Worm (Caenorhabditis elegans) whole organism, early embryonic: Measurements from ENCODE around the gene srv-8.
A peak's percentile ranks its signal among the peaks of the same experiment; 100 is the strongest.

Source experiments
- B0310.2 ChIP-seq: sonication (generic microtip); optimal IDR thresholded peaks from 2 replicates; lab custom pipeline; 2016; ENCODE audit warnings: mild to moderate bottlenecking, missing genetic modification characterization, missing compliant biosample characterization
- F13C5.2 ChIP-seq: sonication (generic microtip); optimal IDR thresholded peaks from 2 replicates; lab custom pipeline; 2017; ENCODE audit warnings: mild to moderate bottlenecking, missing genetic modification characterization, inconsistent platforms, missing compliant biosample characterization
- aly-1 ChIP-seq: sonication (generic microtip); optimal IDR thresholded peaks from 2 replicates; lab custom pipeline; 2016; ENCODE audit warnings: missing genetic modification characterization, missing compliant biosample characterization
- ama-1 ChIP-seq: fragments of 150-350 bp; optimal IDR thresholded peaks from 2 replicates; lab custom pipeline; 2014
- ceh-13 ChIP-seq: fragments of 200-800 bp; sonication (Bioruptor generic); optimal IDR thresholded peaks from 2 replicates; lab custom pipeline; 2018; ENCODE audit warnings: mild to moderate bottlenecking, missing genetic modification characterization, missing compliant biosample characterization
- ceh-36 ChIP-seq: sonication (generic microtip); optimal IDR thresholded peaks from 2 replicates; lab custom pipeline; 2016; ENCODE audit warnings: missing genetic modification characterization, inconsistent platforms, missing compliant biosample characterization
- ets-7 ChIP-seq: sonication (generic microtip); optimal IDR thresholded peaks from 2 replicates; lab custom pipeline; 2016; ENCODE audit warnings: missing genotype, missing genetic modification characterization, missing compliant biosample characterization
- flt-1 ChIP-seq: fragments of 200-800 bp; sonication (Bioruptor generic); IDR thresholded peaks from 2 replicates; pipeline ENCODE4 v1.3.6; 2022; ENCODE audit warnings: missing genetic modification characterization, missing compliant biosample characterization
- hmbx-1 ChIP-seq: sonication (generic microtip); optimal IDR thresholded peaks from 2 replicates; lab custom pipeline; 2016; ENCODE audit warnings: mild to moderate bottlenecking, missing genetic modification characterization, missing compliant biosample characterization
- hmg-4 ChIP-seq: fragments of 200-800 bp; sonication (Bioruptor generic); optimal IDR thresholded peaks from 2 replicates; lab custom pipeline; 2018; ENCODE audit warnings: mild to moderate bottlenecking, missing genetic modification characterization, missing compliant biosample characterization
- hnd-1 ChIP-seq: sonication (generic microtip); optimal IDR thresholded peaks from 2 replicates; lab custom pipeline; 2016; ENCODE audit warnings: missing genetic modification characterization, missing compliant biosample characterization
- pes-1 ChIP-seq: fragments of 200-800 bp; sonication (Bioruptor generic); IDR thresholded peaks from 2 replicates; pipeline ENCODE4 v1.3.6; 2022; ENCODE audit warnings: missing genetic modification reagents, missing genetic modification characterization, missing compliant biosample characterization
- scrt-1 ChIP-seq: fragments of 200-800 bp; sonication (Bioruptor generic); IDR thresholded peaks from 2 replicates; pipeline ENCODE4 v1.3.6; 2022; ENCODE audit warnings: missing genetic modification characterization, missing compliant biosample characterization
- sea-1 ChIP-seq: fragments of 200-800 bp; sonication (Bioruptor generic); conservative IDR thresholded peaks from 2 replicates; pipeline ENCODE4 v1.3.6; 2022; ENCODE audit warnings: missing genetic modification characterization, missing compliant biosample characterization
- tbx-11 ChIP-seq: fragments of 200-800 bp; sonication (Bioruptor generic); IDR thresholded peaks from 2 replicates; pipeline ENCODE4 v1.3.6; 2022; ENCODE audit warnings: missing genetic modification characterization, missing compliant biosample characterization
- tbx-37 ChIP-seq: fragments of 200-800 bp; sonication (Bioruptor generic); conservative IDR thresholded peaks from 2 replicates; pipeline ENCODE4 v1.3.6; 2022; ENCODE audit warnings: missing genetic modification reagents, missing genetic modification characterization, missing compliant biosample characterization
- tra-4 ChIP-seq: sonication (generic microtip); optimal IDR thresholded peaks from 2 replicates; lab custom pipeline; 2017; ENCODE audit warnings: missing genetic modification characterization, missing compliant biosample characterization

srv-8 gene

ce11 chrV:13401669-13402068, 18.9 kb downstream of the srv-8 start:
- TF ChIP-seq sea-1 (GFP tag; lab: Robert Waterston, UW) (no peak), F13C5.2 (tag; lab: Kevin White, UChicago) (no peak), hmbx-1 (no peak), hmg-4 (no peak), tbx-37 (GFP tag; lab: Robert Waterston, UW) (no peak), tbx-11 (GFP tag; lab: Robert Waterston, UW) (no peak), ama-1 (no peak), hnd-1 (no peak), tra-4 (tag; lab: Kevin White, UChicago) (no peak), scrt-1 (GFP tag; lab: Robert Waterston, UW) (no peak), aly-1 (tag; lab: Kevin White, UChicago) (no peak), ets-7 (no peak), flt-1 (GFP tag; lab: Robert Waterston, UW) (no peak), ceh-13 (no peak), pes-1 (GFP tag; lab: Robert Waterston, UW) (no peak), ceh-36 (no peak)

- TF ChIP-seq tbx-37 (GFP tag; lab: Robert Waterston, UW) = peak; percentile 28; the same call in 1 of the 2 replicates
- TF ChIP-seq hnd-1 = no peak
- peak; percentile 30 for TF ChIP-seq ceh-36
- TF ChIP-seq B0310.2 = no peak
- peak; percentile 77 for TF ChIP-seq aly-1 (tag; lab: Kevin White, UChicago)
- TF ChIP-seq ceh-13 = no peak
- TF ChIP-seq F13C5.2 (tag; lab: Kevin White, UChicago) = peak; percentile 76
- TF ChIP-seq ets-7 = peak; percentile 9
- peak; percentile 70; the same call in 1 of the 2 replicates for TF ChIP-seq sea-1 (GFP tag; lab: Robert Waterston, UW)
- peak; percentile 59; the same call in 1 of the 2 replicates for TF ChIP-seq flt-1 (GFP tag; lab: Robert Waterston, UW)
- 0 out of 2 replicates have a peak, but pooled peaks have one; percentile 55 for TF ChIP-seq tbx-11 (GFP tag; lab: Robert Waterston, UW)
- TF ChIP-seq pes-1 (GFP tag; lab: Robert Waterston, UW) = 0 out of 2 replicates have a peak, but pooled peaks have one; percentile 46
- TF ChIP-seq scrt-1 (GFP tag; lab: Robert Waterston, UW) = 0 out of 2 replicates have a peak, but pooled peaks have one; percentile 45
- peak; percentile 95 for TF ChIP-seq hmg-4
Measured at ce11 chrV:13396426-13396825, 24.1 kb downstream of the srv-8 start.

- TF ChIP-seq hmg-4 (no peak), scrt-1 (GFP tag; lab: Robert Waterston, UW) (no peak), ceh-36 (no peak), tbx-11 (GFP tag; lab: Robert Waterston, UW) (no peak), F13C5.2 (tag; lab: Kevin White, UChicago) (no peak), B0310.2 (no peak), sea-1 (GFP tag; lab: Robert Waterston, UW) (no peak)
Measured at ce11 chrV:13394968-13395367, 25.6 kb downstream of the srv-8 start.

- TF ChIP-seq ama-1 = no peak
- peak; percentile 34 for TF ChIP-seq aly-1 (tag; lab: Kevin White, UChicago)
- TF ChIP-seq tbx-11 (GFP tag; lab: Robert Waterston, UW) = no peak
- TF ChIP-seq ceh-36 = no peak
- TF ChIP-seq B0310.2 = peak; percentile 13
- TF ChIP-seq flt-1 (GFP tag; lab: Robert Waterston, UW) = no peak
- TF ChIP-seq ets-7 = no peak
- no peak for TF ChIP-seq tbx-37 (GFP tag; lab: Robert Waterston, UW)
- TF ChIP-seq scrt-1 (GFP tag; lab: Robert Waterston, UW) = no peak
- 0 out of 2 replicates have a peak, but pooled peaks have one; percentile 17 for TF ChIP-seq sea-1 (GFP tag; lab: Robert Waterston, UW)
- peak; percentile 72 for TF ChIP-seq hmg-4
- TF ChIP-seq tra-4 (tag; lab: Kevin White, UChicago) = no peak
- TF ChIP-seq hmbx-1 = no peak
- TF ChIP-seq pes-1 (GFP tag; lab: Robert Waterston, UW) = no peak
Measured at ce11 chrV:13393333-13393803, 27.2 kb downstream of the srv-8 start.

ce11 chrV:13391378-13392258, 28.9 kb downstream of the srv-8 start, which contains the start of gene somi-1:
TSS of gene somi-1 (minus strand) at chrV:13391395.
- TF ChIP-seq ama-1 = no peak
- peak; percentile 5; the same call in 1 of the 2 replicates for TF ChIP-seq tbx-37 (GFP tag; lab: Robert Waterston, UW)

ce11 chrV:13390936-13391335, 29.6 kb downstream of the srv-8 start:
- no peak for TF ChIP-seq ceh-13
- TF ChIP-seq B0310.2 = no peak
- TF ChIP-seq flt-1 (GFP tag; lab: Robert Waterston, UW) = no peak
- no peak for TF ChIP-seq sea-1 (GFP tag; lab: Robert Waterston, UW)
- no peak for TF ChIP-seq ceh-36
- no peak for TF ChIP-seq ets-7

- TF ChIP-seq hmbx-1 = no peak
- TF ChIP-seq pes-1 (GFP tag; lab: Robert Waterston, UW) = no peak
- TF ChIP-seq B0310.2 = no peak
- no peak for TF ChIP-seq ama-1
- TF ChIP-seq flt-1 (GFP tag; lab: Robert Waterston, UW) = no peak
Measured at ce11 chrV:13389454-13389853, 31.1 kb downstream of the srv-8 start.

ce11 chrV:13388961-13389360, 31.6 kb downstream of the srv-8 start:
- TF ChIP-seq hmg-4 = no peak
- no peak for TF ChIP-seq ets-7
- TF ChIP-seq ceh-13 = no peak
- TF ChIP-seq hnd-1 = no peak
- no peak for TF ChIP-seq scrt-1 (GFP tag; lab: Robert Waterston, UW)
- TF ChIP-seq ceh-36 = no peak
